Worm (Caenorhabditis elegans) whole organism, early embryonic: ENCODE results near the gene F53F1.6.

Experiments
- aly-1 ChIP-seq: sonication (generic microtip); optimal IDR thresholded peaks from 2 replicates; lab custom pipeline; 2016; ENCODE audit warnings: missing genetic modification characterization, missing compliant biosample characterization
- ama-1 ChIP-seq: fragments of 150-350 bp; optimal IDR thresholded peaks from 2 replicates; lab custom pipeline; 2014
- tra-4 ChIP-seq: sonication (generic microtip); optimal IDR thresholded peaks from 2 replicates; lab custom pipeline; 2017; ENCODE audit warnings: missing genetic modification characterization, missing compliant biosample characterization

DNA sequence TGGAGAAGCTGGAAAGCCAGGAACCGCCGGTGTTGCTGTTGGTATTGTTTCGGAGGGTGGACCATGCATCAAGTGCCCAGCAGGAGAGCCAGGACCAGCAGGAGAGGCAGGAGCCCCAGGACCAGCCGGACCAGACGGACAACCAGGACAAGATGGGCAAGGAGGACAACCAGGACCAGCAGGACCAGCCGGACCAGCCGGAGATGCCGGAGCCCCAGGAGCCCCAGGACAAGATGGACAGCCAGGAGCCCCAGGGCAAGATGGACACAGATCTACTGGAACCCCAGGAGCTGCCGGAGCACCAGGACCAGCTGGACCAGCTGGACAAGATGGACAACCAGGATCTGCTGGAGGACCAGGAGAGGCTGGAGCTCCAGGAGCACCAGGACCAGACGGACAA, 25.4 kb upstream of the F53F1.6 start:
- no peak for TF ChIP-seq ama-1
- TF ChIP-seq tra-4 (tag; lab: Kevin White, UChicago): no peak
- TF ChIP-seq aly-1 (tag; lab: Kevin White, UChicago): no peak
